Worm (Caenorhabditis elegans) whole organism, L1 larva: ENCODE measurements around the gene islo-1.

Source experiments
- C04F5.9 ChIP-seq: sonication (generic microtip); optimal IDR thresholded peaks from 2 replicates; lab custom pipeline; 2016; ENCODE audit warnings: missing genetic modification characterization, missing compliant biosample characterization
- C16A3.4 ChIP-seq: fragments of 150-350 bp; optimal IDR thresholded peaks from 2 replicates; lab custom pipeline; 2014; ENCODE audit warnings: missing biosample characterization, missing genetic modification characterization
- F16B12.6 ChIP-seq: fragments of 150-350 bp; optimal IDR thresholded peaks from 2 replicates; lab custom pipeline; 2014; ENCODE audit warnings: missing biosample characterization, missing genetic modification characterization
- Y116A8C.19 ChIP-seq: sonication (generic microtip); optimal IDR thresholded peaks from 2 replicates; lab custom pipeline; 2016; ENCODE audit warnings: missing compliant biosample characterization, missing genetic modification characterization, borderline replicate concordance
- alr-1 ChIP-seq: fragments of 200-800 bp; sonication (Bioruptor generic); optimal IDR thresholded peaks from 2 replicates; lab custom pipeline; 2018; ENCODE audit warnings: borderline replicate concordance, mild to moderate bottlenecking, missing genetic modification characterization, missing compliant biosample characterization
- blmp-1 ChIP-seq: fragments of 150-350 bp; optimal IDR thresholded peaks from 2 replicates; lab custom pipeline; 2014; ENCODE audit warnings: missing biosample characterization, missing genetic modification characterization
- ceh-63 ChIP-seq: fragments of 200-800 bp; sonication (Bioruptor generic); optimal IDR thresholded peaks from 2 replicates; lab custom pipeline; 2018; ENCODE audit warnings: mild to moderate bottlenecking, missing genetic modification characterization, missing compliant biosample characterization
- ceh-8 ChIP-seq: fragments of 200-800 bp; sonication (Bioruptor generic); optimal IDR thresholded peaks from 2 replicates; lab custom pipeline; 2018; ENCODE audit warnings: mild to moderate bottlenecking, missing genetic modification characterization, moderate library complexity, missing compliant biosample characterization
- ceh-82 ChIP-seq, 3 experiments: fragments of 150-350 bp in 1 of 3; sonication (generic microtip) in 2 of 3; optimal IDR thresholded peaks; 2 replicates each; lab custom pipeline; 2014 to 2017; ENCODE audit warnings: missing biosample characterization in 3 of 3, missing genetic modification characterization in 3 of 3
- ceh-90 ChIP-seq: sonication (generic microtip); optimal IDR thresholded peaks from 2 replicates; lab custom pipeline; 2016; ENCODE audit warnings: missing genetic modification characterization, missing compliant biosample characterization
- dpl-1 ChIP-seq, 3 experiments: fragments of 150-350 bp in 2 of 3; sonication (generic microtip) in 1 of 3; optimal IDR thresholded peaks; 2 replicates each; lab custom pipeline; 2014 to 2017; ENCODE audit warnings: missing biosample characterization in 3 of 3, missing genetic modification characterization in 3 of 3, missing genetic modification reagents in 3 of 3
- efl-1 ChIP-seq, 4 experiments: fragments of 150-350 bp; optimal IDR thresholded peaks in 3 of 4; peaks in 1 of 4; 1 replicate in 1 of 4; 2 replicates in 3 of 4; lab custom pipeline; 2014; ENCODE audit warnings: missing biosample characterization in 2 of 4, missing genetic modification characterization in 2 of 4, missing genetic modification reagents in 2 of 4
- egl-13 ChIP-seq: sonication (generic microtip); optimal IDR thresholded peaks from 2 replicates; lab custom pipeline; 2016; ENCODE audit warnings: missing genotype, missing genetic modification reagents, missing genetic modification characterization, missing compliant biosample characterization
- elt-3 ChIP-seq, 6 experiments: fragments of 150-350 bp in 1 of 6; sonication (generic microtip); optimal IDR thresholded peaks; 2 replicates each; lab custom pipeline; 2017 to 2018; ENCODE audit warnings: missing biosample characterization in 6 of 6, missing genetic modification characterization in 6 of 6, inconsistent platforms in 1 of 6
- fkh-8 ChIP-seq: sonication (generic microtip); optimal IDR thresholded peaks from 2 replicates; lab custom pipeline; 2016; ENCODE audit warnings: mild to moderate bottlenecking, missing genetic modification characterization, missing compliant biosample characterization
- grh-1 ChIP-seq: fragments of 200-800 bp; sonication (Bioruptor generic); IDR thresholded peaks from 2 replicates; pipeline ENCODE4 v1.3.6; 2022; ENCODE audit warnings: missing genetic modification reagents, missing genetic modification characterization, missing compliant biosample characterization
- hlh-4 ChIP-seq: sonication (generic microtip); optimal IDR thresholded peaks from 2 replicates; lab custom pipeline; 2016; ENCODE audit warnings: mild to moderate bottlenecking, missing genetic modification characterization, missing compliant biosample characterization
- hpl-2 ChIP-seq: fragments of 150-350 bp; optimal IDR thresholded peaks from 2 replicates; lab custom pipeline; 2014; ENCODE audit warnings: missing biosample characterization, missing genetic modification reagents, missing genetic modification characterization
- isw-1 ChIP-seq: fragments of 200-800 bp; sonication (Bioruptor generic); IDR thresholded peaks from 2 replicates; pipeline ENCODE4 v1.3.6; 2022; ENCODE audit warnings: missing genetic modification characterization, missing compliant biosample characterization
- jun-1 ChIP-seq: fragments of 150-350 bp; optimal IDR thresholded peaks from 2 replicates; lab custom pipeline; 2014; ENCODE audit warnings: missing biosample characterization, missing genetic modification reagents, missing genetic modification characterization
- lin-14 ChIP-seq: fragments of 200-800 bp; sonication (Bioruptor generic); optimal IDR thresholded peaks from 2 replicates; lab custom pipeline; 2018; ENCODE audit warnings: mild to moderate bottlenecking, missing genetic modification characterization, moderate library complexity, missing compliant biosample characterization
- lin-35 ChIP-seq, 2 experiments: fragments of 150-350 bp; optimal IDR thresholded peaks; 2 replicates each; lab custom pipeline; 2014; ENCODE audit warnings: missing biosample characterization in 2 of 2, missing genetic modification characterization in 2 of 2, missing genetic modification reagents in 2 of 2
- lin-39 ChIP-seq: fragments of 150-350 bp; optimal IDR thresholded peaks from 2 replicates; lab custom pipeline; 2014; ENCODE audit warnings: missing biosample characterization, missing genetic modification reagents, missing genetic modification characterization
- lir-3 ChIP-seq: sonication (generic microtip); optimal IDR thresholded peaks from 2 replicates; lab custom pipeline; 2016; ENCODE audit warnings: mild to moderate bottlenecking, missing genetic modification characterization, moderate library complexity, missing compliant biosample characterization; ENCODE audit not compliant: poor library complexity
- lsy-2 ChIP-seq, 2 experiments: fragments of 150-350 bp; optimal IDR thresholded peaks; 2 replicates each; lab custom pipeline; 2014; ENCODE audit warnings: missing biosample characterization in 2 of 2, missing genetic modification characterization in 2 of 2
- mdl-1 ChIP-seq, 2 experiments: fragments of 150-350 bp; optimal IDR thresholded peaks; 2 replicates each; lab custom pipeline; 2014 to 2017; ENCODE audit warnings: missing biosample characterization in 2 of 2, missing genetic modification characterization in 2 of 2, inconsistent platforms in 1 of 2
- nhr-12 ChIP-seq: sonication (generic microtip); optimal IDR thresholded peaks from 2 replicates; lab custom pipeline; 2017; ENCODE audit warnings: missing biosample characterization, missing genetic modification characterization
- nhr-19 ChIP-seq: fragments of 200-800 bp; sonication (Bioruptor generic); conservative IDR thresholded peaks from 2 replicates; pipeline ENCODE4 v1.3.6; 2022; ENCODE audit warnings: missing genetic modification characterization, missing compliant biosample characterization
- nhr-20 ChIP-seq: sonication (generic microtip); optimal IDR thresholded peaks from 2 replicates; lab custom pipeline; 2016; ENCODE audit warnings: mild to moderate bottlenecking, missing genetic modification characterization, missing compliant biosample characterization
- nhr-28 ChIP-seq: fragments of 150-350 bp; optimal IDR thresholded peaks from 2 replicates; lab custom pipeline; 2014; ENCODE audit warnings: missing biosample characterization, missing genetic modification characterization
- nhr-71 ChIP-seq: sonication (generic microtip); optimal IDR thresholded peaks from 2 replicates; lab custom pipeline; 2016; ENCODE audit warnings: mild to moderate bottlenecking, missing genetic modification characterization, moderate library complexity, missing compliant biosample characterization
- nhr-84 ChIP-seq: sonication (generic microtip); optimal IDR thresholded peaks from 2 replicates; lab custom pipeline; 2017; ENCODE audit warnings: missing biosample characterization, missing genetic modification characterization
- nhr-85 ChIP-seq: sonication (generic microtip); peaks from one replicate; lab custom pipeline; 2016; ENCODE audit warnings: missing genetic modification characterization, inconsistent platforms, missing compliant biosample characterization
- pax-3 ChIP-seq: fragments of 200-800 bp; sonication (Bioruptor generic); optimal IDR thresholded peaks from 2 replicates; lab custom pipeline; 2018; ENCODE audit warnings: mild to moderate bottlenecking, missing genetic modification characterization, moderate library complexity, missing compliant biosample characterization
- pqm-1 ChIP-seq: sonication (generic microtip); optimal IDR thresholded peaks from 3 replicates; lab custom pipeline; 2017; ENCODE audit warnings: missing biosample characterization, missing genetic modification characterization
- skn-1 ChIP-seq: fragments of 150-350 bp; optimal IDR thresholded peaks from 2 replicates; lab custom pipeline; 2014; ENCODE audit warnings: missing biosample characterization, missing genetic modification characterization
- snu-23 ChIP-seq: sonication (generic microtip); optimal IDR thresholded peaks from 2 replicates; lab custom pipeline; 2016; ENCODE audit warnings: missing genetic modification characterization, missing compliant biosample characterization
- sox-4 ChIP-seq: sonication (generic microtip); optimal IDR thresholded peaks from 2 replicates; lab custom pipeline; 2016; ENCODE audit warnings: missing genetic modification characterization, missing compliant biosample characterization
- sup-37 ChIP-seq: fragments of 200-800 bp; sonication (Bioruptor generic); optimal IDR thresholded peaks from 2 replicates; lab custom pipeline; 2018; ENCODE audit warnings: mild to moderate bottlenecking, missing genetic modification characterization, missing compliant biosample characterization
- swsn-7 ChIP-seq: sonication (generic microtip); optimal IDR thresholded peaks from 2 replicates; lab custom pipeline; 2016; ENCODE audit warnings: missing genetic modification characterization, missing compliant biosample characterization
- tbx-2 ChIP-seq: sonication (generic microtip); optimal IDR thresholded peaks from 2 replicates; lab custom pipeline; 2016; ENCODE audit warnings: missing genetic modification characterization, missing compliant biosample characterization
- tlp-1 ChIP-seq: fragments of 150-350 bp; optimal IDR thresholded peaks from 2 replicates; lab custom pipeline; 2014; ENCODE audit warnings: missing biosample characterization, missing genetic modification characterization
- unc-130 ChIP-seq: fragments of 150-350 bp; optimal IDR thresholded peaks from 2 replicates; lab custom pipeline; 2017; ENCODE audit warnings: missing biosample characterization, missing genetic modification characterization, inconsistent platforms
- unc-62 ChIP-seq: fragments of 150-350 bp; optimal IDR thresholded peaks from 2 replicates; lab custom pipeline; 2014; ENCODE audit warnings: missing biosample characterization, missing genetic modification reagents, missing genetic modification characterization
- unc-86 ChIP-seq: sonication (generic microtip); optimal IDR thresholded peaks from 2 replicates; lab custom pipeline; 2016; ENCODE audit warnings: missing genetic modification characterization, missing compliant biosample characterization
- unc-98 ChIP-seq: fragments of 200-800 bp; sonication (Bioruptor generic); IDR thresholded peaks from 2 replicates; pipeline ENCODE4 v1.3.6; 2022; ENCODE audit warnings: missing genetic modification characterization, missing compliant biosample characterization
- vab-15 ChIP-seq: sonication (generic microtip); optimal IDR thresholded peaks from 2 replicates; lab custom pipeline; 2017; ENCODE audit warnings: missing genotype, mild to moderate bottlenecking, missing genetic modification characterization, missing compliant biosample characterization
- zag-1 ChIP-seq: fragments of 150-350 bp; optimal IDR thresholded peaks from 2 replicates; lab custom pipeline; 2014; ENCODE audit warnings: missing biosample characterization, missing genetic modification characterization
- zip-4 ChIP-seq: fragments of 200-800 bp; sonication (Bioruptor generic); optimal IDR thresholded peaks from 2 replicates; lab custom pipeline; 2018; ENCODE audit warnings: mild to moderate bottlenecking, missing genetic modification characterization, moderate library complexity, missing compliant biosample characterization
- ztf-11 ChIP-seq, 2 experiments: sonication (generic microtip); optimal IDR thresholded peaks; 2 replicates each; lab custom pipeline; 2016 to 2017; ENCODE audit warnings: missing genetic modification characterization in 2 of 2, missing biosample characterization in 1 of 2, missing compliant biosample characterization in 1 of 2
- ztf-4 ChIP-seq: fragments of 150-350 bp; optimal IDR thresholded peaks from 2 replicates; lab custom pipeline; 2014; ENCODE audit warnings: missing biosample characterization, missing genetic modification characterization

Gene islo-1

DNA sequence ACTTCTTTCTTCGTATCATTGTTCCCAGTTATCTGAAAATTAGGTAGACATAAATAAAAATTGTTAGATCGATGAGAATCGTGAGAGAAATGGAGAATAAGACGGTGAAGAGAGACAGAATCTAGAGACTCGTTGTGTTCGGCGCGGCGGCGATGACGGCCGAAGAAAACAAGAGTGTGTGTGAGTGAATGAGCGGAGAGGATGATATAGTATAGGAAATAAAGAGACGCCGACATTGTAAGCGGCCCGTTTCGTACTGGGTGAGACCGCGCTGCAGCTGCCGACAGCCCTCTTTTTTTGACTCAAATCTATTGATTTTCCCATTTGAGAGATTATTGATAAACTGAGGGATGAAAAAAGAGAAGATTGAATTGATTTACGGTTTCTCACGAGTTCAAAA, 24.0 kb upstream of the islo-1 start, which contains the start of gene Y42H9AR.4 (continued):
- TF ChIP-seq sup-37 (no peak), vab-15 (tag; lab: Kevin White, UChicago) (no peak), nhr-19 (no peak), lir-3 (tag; lab: Kevin White, UChicago) (no peak), fkh-8 (tag; lab: Kevin White, UChicago) (peak; percentile 4), ztf-4 (tag; lab: Kevin White, UChicago) (no peak), efl-1 (optimal IDR thresholded peaks at IDR 0.05; lab: Kevin White, UChicago) (peak in 1 of 2 experiments; percentile 16), efl-1 (GFP tag; optimal IDR thresholded peaks at IDR 0.05 in 1 of 2; lab: Kevin White, UChicago) (peak in 1 of 2 experiments; percentile 73), lin-39 (no peak), unc-98 (no peak), ceh-82 (tag; optimal IDR thresholded peaks at IDR 0.05; lab: Kevin White, UChicago) (peak in 1 of 3 experiments; percentile 38), mdl-1 (tag; optimal IDR thresholded peaks at IDR 0.05; lab: Kevin White, UChicago) (peak in 1 of 2 experiments; percentile 3), lsy-2 (tag; optimal IDR thresholded peaks at IDR 0.05; lab: Kevin White, UChicago) (peak; percentile 13), lin-14 (GFP tag; lab: Kevin White, UChicago) (peak; percentile 80), zag-1 (tag; lab: Kevin White, UChicago) (no peak), snu-23 (peak; percentile 57), jun-1 (tag; lab: Kevin White, UChicago) (no peak), tlp-1 (tag; lab: Kevin White, UChicago) (no peak), nhr-20 (tag; lab: Kevin White, UChicago) (peak; percentile 38), alr-1 (tag; lab: Kevin White, UChicago) (no peak), C04F5.9 (tag; lab: Kevin White, UChicago) (no peak), hlh-4 (tag; lab: Kevin White, UChicago) (no peak), nhr-28 (no peak), skn-1 (peak; percentile 22), nhr-71 (tag; lab: Kevin White, UChicago) (peak; percentile 30), nhr-85 (tag; lab: Kevin White, UChicago) (no peak), blmp-1 (tag; lab: Kevin White, UChicago) (peak; percentile 56), hpl-2 (no peak)
- TF ChIP-seq, all 84 proteins: peak for 16

DNA sequence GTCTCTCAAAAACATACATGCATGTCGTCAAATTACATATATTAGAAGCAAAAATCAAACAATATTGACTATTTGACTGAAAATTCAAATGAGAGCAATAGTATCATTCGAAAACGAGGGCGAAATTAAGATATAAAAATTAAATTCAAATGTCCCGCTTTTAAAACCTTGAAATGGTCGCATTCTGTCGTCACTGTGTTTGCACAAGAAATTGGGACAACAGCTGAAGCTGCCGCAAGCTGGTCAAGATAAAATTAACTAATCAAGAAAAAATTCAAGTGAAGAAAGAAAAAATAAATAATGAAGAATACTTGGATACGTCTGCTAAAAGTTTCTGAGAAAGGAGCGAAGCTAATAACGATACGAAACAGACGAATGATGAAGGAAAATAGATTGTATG, 23.5 kb upstream of the islo-1 start:
- peak in 1 of 2 experiments; percentile 18 for TF ChIP-seq lsy-2 (tag; optimal IDR thresholded peaks at IDR 0.05; lab: Kevin White, UChicago)
- no peak for TF ChIP-seq pax-3
- no peak for TF ChIP-seq nhr-20 (tag; lab: Kevin White, UChicago)
- TF ChIP-seq lin-35 (GFP tag; optimal IDR thresholded peaks at IDR 0.05; lab: Kevin White, UChicago) = peak; percentile 67 to 86
- peak; percentile 53 for TF ChIP-seq unc-130 (tag; lab: Kevin White, UChicago)
- no peak for TF ChIP-seq grh-1 (GFP tag; lab: Robert Waterston, UW)
- TF ChIP-seq ceh-63 = no peak
- TF ChIP-seq C16A3.4 = peak; percentile 11
- TF ChIP-seq egl-13 (tag; lab: Kevin White, UChicago) = no peak
- TF ChIP-seq ztf-11 (tag; optimal IDR thresholded peaks at IDR 0.05; lab: Kevin White, UChicago) = no peak
- no peak for TF ChIP-seq unc-86 (tag; lab: Kevin White, UChicago)
- TF ChIP-seq swsn-7 (tag; lab: Kevin White, UChicago) = no peak
- no peak for TF ChIP-seq Y116A8C.19
- peak; percentile 81 for TF ChIP-seq F16B12.6 (tag; lab: Kevin White, UChicago)
- no peak for TF ChIP-seq nhr-12 (tag; lab: Kevin White, UChicago)
- TF ChIP-seq tbx-2 = no peak
- no peak for TF ChIP-seq nhr-84 (tag; lab: Kevin White, UChicago)
- peak in 1 of 2 experiments; percentile 72 for TF ChIP-seq efl-1 (optimal IDR thresholded peaks at IDR 0.05; lab: Kevin White, UChicago)
- TF ChIP-seq efl-1 (GFP tag; optimal IDR thresholded peaks at IDR 0.05 in 1 of 2; lab: Kevin White, UChicago) = peak; percentile 81 to 98
- peak in 1 of 3 experiments; percentile 7 for TF ChIP-seq ceh-82 (tag; optimal IDR thresholded peaks at IDR 0.05; lab: Kevin White, UChicago)
- no peak for TF ChIP-seq ceh-90 (tag; lab: Kevin White, UChicago)
- peak; percentile 25 for TF ChIP-seq blmp-1 (tag; lab: Kevin White, UChicago)
- TF ChIP-seq dpl-1 (GFP tag; optimal IDR thresholded peaks at IDR 0.05; lab: Kevin White, UChicago) = peak; percentile 48 to 85 (median 77)
- TF ChIP-seq elt-3 (tag; optimal IDR thresholded peaks at IDR 0.05; lab: Kevin White, UChicago) = no peak
- no peak for TF ChIP-seq unc-62 (GFP tag; lab: Kevin White, UChicago)
- TF ChIP-seq vab-15 (tag; lab: Kevin White, UChicago) = peak; percentile 17
- no peak for TF ChIP-seq ceh-8
- no peak for TF ChIP-seq sox-4 (tag; lab: Kevin White, UChicago)
- no peak for TF ChIP-seq pqm-1 (tag; lab: Kevin White, UChicago)
- no peak for TF ChIP-seq isw-1 (GFP tag; lab: Robert Waterston, UW)
- TF ChIP-seq zip-4 (GFP tag; lab: Kevin White, UChicago) = no peak
- no peak for TF ChIP-seq nhr-71 (tag; lab: Kevin White, UChicago)
